Worm (Caenorhabditis elegans): ENCODE data around the gene EGAP4.1.

Gene EGAP4.1

DNA sequence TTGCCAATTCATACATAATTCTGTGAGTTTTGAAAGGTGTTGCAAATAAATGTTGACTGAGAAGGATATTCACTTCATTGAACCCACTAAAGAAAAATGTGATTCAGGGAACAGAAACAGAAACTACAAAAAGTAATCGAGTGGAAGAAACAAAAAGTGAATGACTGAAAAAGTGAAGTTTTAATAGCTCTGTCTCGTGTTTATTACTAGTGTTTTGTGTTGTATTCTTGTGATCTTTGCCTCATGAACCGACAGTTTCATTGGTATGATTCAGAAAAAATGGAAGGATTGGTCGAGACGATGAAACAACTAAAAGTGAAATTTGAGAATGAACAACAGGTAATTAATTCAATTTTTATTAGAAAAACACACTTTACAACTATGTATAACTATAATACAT, 49.3 kb downstream of the EGAP4.1 start:
- no peak for TF ChIP-seq F13C5.2 (tag; optimal IDR thresholded peaks at IDR 0.05)
- no peak for TF ChIP-seq ama-1 (optimal IDR thresholded peaks at IDR 0.05)
- TF ChIP-seq B0310.2 (tag; optimal IDR thresholded peaks at IDR 0.05): no peak
- TF ChIP-seq tra-4 (tag; optimal IDR thresholded peaks at IDR 0.05): no peak
- no peak for TF ChIP-seq scrt-1 (GFP tag; IDR thresholded peaks at IDR 0.05)
- no peak for TF ChIP-seq flt-1 (GFP tag; IDR thresholded peaks at IDR 0.05)
- no peak for TF ChIP-seq sea-1 (GFP tag; conservative IDR thresholded peaks at IDR 0.05)
- no peak for TF ChIP-seq ets-7 (tag; optimal IDR thresholded peaks at IDR 0.05)
- no peak for TF ChIP-seq ceh-36 (tag; optimal IDR thresholded peaks at IDR 0.05)
- TF ChIP-seq aly-1 (tag; optimal IDR thresholded peaks at IDR 0.05): no peak
- no peak for TF ChIP-seq ceh-13 (GFP tag; optimal IDR thresholded peaks at IDR 0.05)
- TF ChIP-seq hmg-4 (GFP tag; optimal IDR thresholded peaks at IDR 0.05): no peak
- no peak for TF ChIP-seq hmbx-1 (tag; optimal IDR thresholded peaks at IDR 0.05)
- no peak for TF ChIP-seq hnd-1 (tag; optimal IDR thresholded peaks at IDR 0.05)
- TF ChIP-seq tbx-37 (GFP tag; conservative IDR thresholded peaks at IDR 0.05): no peak
- no peak for TF ChIP-seq pes-1 (GFP tag; IDR thresholded peaks at IDR 0.05)
- no peak for TF ChIP-seq tbx-11 (GFP tag; IDR thresholded peaks at IDR 0.05)

- TF ChIP-seq scrt-1 (GFP tag; IDR thresholded peaks at IDR 0.05) (no peak), sea-1 (GFP tag; conservative IDR thresholded peaks at IDR 0.05) (no peak), tbx-11 (GFP tag; IDR thresholded peaks at IDR 0.05) (no peak), B0310.2 (tag; optimal IDR thresholded peaks at IDR 0.05) (no peak), ceh-13 (GFP tag; optimal IDR thresholded peaks at IDR 0.05) (no peak), hmg-4 (GFP tag; optimal IDR thresholded peaks at IDR 0.05) (no peak), pes-1 (GFP tag; IDR thresholded peaks at IDR 0.05) (no peak), ceh-36 (tag; optimal IDR thresholded peaks at IDR 0.05) (no peak), hmbx-1 (tag; optimal IDR thresholded peaks at IDR 0.05) (no peak), F13C5.2 (tag; optimal IDR thresholded peaks at IDR 0.05) (no peak), hnd-1 (tag; optimal IDR thresholded peaks at IDR 0.05) (no peak), flt-1 (GFP tag; IDR thresholded peaks at IDR 0.05) (no peak), ama-1 (optimal IDR thresholded peaks at IDR 0.05) (no peak), ets-7 (tag; optimal IDR thresholded peaks at IDR 0.05) (no peak), aly-1 (tag; optimal IDR thresholded peaks at IDR 0.05) (no peak)
These were observed 49.9 kb downstream of the EGAP4.1 start for ce11 chrX:8677320-8677719.

Measured in whole organism, early embryonic.